Fruit fly (Drosophila melanogaster) whole organism, embryonic: ENCODE results near the gene CG1951.

Experiments used
- Ada2b ChIP-seq: fragments of 200-800 bp; sonication (Bioruptor generic); IDR thresholded peaks from 2 replicates; pipeline ENCODE4 v1.3.6; 2022; ENCODE audit warnings: missing biosample characterization, missing genetic modification characterization
- B-H1 ChIP-seq: fragments of 200-800 bp; sonication (Bioruptor generic); IDR thresholded peaks from 3 replicates; pipeline ENCODE4 v1.3.6; 2022; ENCODE audit warnings: missing biosample characterization, missing genetic modification characterization
- B-H2 ChIP-seq: fragments of 200-800 bp; sonication (Bioruptor generic); optimal IDR thresholded peaks from 2 replicates; lab custom pipeline; 2018; ENCODE audit warnings: missing biosample characterization, mild to moderate bottlenecking, missing genetic modification characterization
- BEAF-32 ChIP-seq: fragments of 200-800 bp; sonication (Bioruptor generic); optimal IDR thresholded peaks from 3 replicates; lab custom pipeline; 2017; ENCODE audit warnings: missing biosample characterization, missing genetic modification characterization, mild to moderate bottlenecking, moderate library complexity, missing genetic modification reagents
- Bdp1 ChIP-seq: fragments of 200-800 bp; sonication (Bioruptor generic); optimal IDR thresholded peaks from 3 replicates; lab custom pipeline; 2016; ENCODE audit warnings: missing biosample characterization, missing genetic modification characterization
- CG10274 ChIP-seq: fragments of 200-800 bp; sonication (Bioruptor generic); optimal IDR thresholded peaks from 3 replicates; lab custom pipeline; 2017; ENCODE audit warnings: missing biosample characterization, mild to moderate bottlenecking, missing genetic modification characterization
- CG10654 ChIP-seq: fragments of 200-800 bp; sonication (Bioruptor generic); optimal IDR thresholded peaks from 2 replicates; lab custom pipeline; 2016; ENCODE audit warnings: missing biosample characterization, missing genetic modification characterization
- CG12236 ChIP-seq: fragments of 200-800 bp; sonication (Bioruptor generic); optimal IDR thresholded peaks from 2 replicates; lab custom pipeline; 2016; ENCODE audit warnings: missing biosample characterization, missing genetic modification characterization
- CG17829 ChIP-seq: fragments of 200-800 bp; optimal IDR thresholded peaks from 2 replicates; lab custom pipeline; 2019; ENCODE audit warnings: missing biosample characterization, mild to moderate bottlenecking, missing genetic modification characterization, moderate library complexity
- CG2129 ChIP-seq: fragments of 200-800 bp; sonication (Bioruptor generic); IDR thresholded peaks from 2 replicates; pipeline ENCODE4 v1.3.6; 2022; ENCODE audit warnings: missing biosample characterization, missing genetic modification characterization; ENCODE audit not compliant: partially characterized antibody
- CG30403 ChIP-seq: fragments of 200-800 bp; sonication (Bioruptor generic); optimal IDR thresholded peaks from 3 replicates; lab custom pipeline; 2016; ENCODE audit warnings: missing biosample characterization, missing genetic modification characterization
- CG30431 ChIP-seq: fragments of 200-800 bp; sonication (Bioruptor generic); optimal IDR thresholded peaks from 2 replicates; lab custom pipeline; 2017; ENCODE audit warnings: missing biosample characterization, missing genetic modification characterization
- CG34376 ChIP-seq: fragments of 200-800 bp; sonication (Bioruptor generic); optimal IDR thresholded peaks from 2 replicates; lab custom pipeline; 2018; ENCODE audit warnings: missing biosample characterization, mild to moderate bottlenecking, missing genetic modification characterization
- CG3995 ChIP-seq: fragments of 200-800 bp; sonication (Bioruptor generic); optimal IDR thresholded peaks from 3 replicates; lab custom pipeline; 2016; ENCODE audit warnings: missing biosample characterization, missing genetic modification characterization
- CG42726 ChIP-seq: fragments of 200-800 bp; sonication (Bioruptor generic); IDR thresholded peaks from 2 replicates; pipeline ENCODE4 v1.3.6; 2022; ENCODE audit warnings: missing biosample characterization, missing genetic modification characterization; ENCODE audit not compliant: partially characterized antibody
- CG4404 ChIP-seq: fragments of 200-800 bp; sonication (Bioruptor generic); IDR thresholded peaks from 2 replicates; pipeline ENCODE4 v1.3.6; 2022; ENCODE audit warnings: missing biosample characterization, missing genetic modification characterization
- CG4617 ChIP-seq: fragments of 200-800 bp; sonication (Bioruptor generic); optimal IDR thresholded peaks from 3 replicates; lab custom pipeline; 2016; ENCODE audit warnings: missing biosample characterization, missing genetic modification characterization, borderline replicate concordance
- Dfd ChIP-seq, 2 experiments: fragments of >200 bp; optimal IDR thresholded peaks; 2 replicates each; lab custom pipeline; 2017; ENCODE audit warnings: missing biosample characterization in 2 of 2, missing genetic modification characterization in 2 of 2
- Doc2 ChIP-seq: fragments of 200-800 bp; sonication (Bioruptor generic); IDR thresholded peaks from 2 replicates; pipeline ENCODE4 v1.3.6; 2022; ENCODE audit warnings: missing biosample characterization, missing genetic modification characterization
- Doc3 ChIP-seq: fragments of 200-800 bp; sonication (Bioruptor generic); IDR thresholded peaks from 3 replicates; pipeline ENCODE4 v1.3.6; 2022; ENCODE audit warnings: missing biosample characterization, missing genetic modification characterization; ENCODE audit not compliant: partially characterized antibody
- Dref ChIP-seq: fragments of 200-800 bp; sonication (Bioruptor generic); IDR thresholded peaks from 2 replicates; pipeline ENCODE4 v1.3.6; 2022; ENCODE audit warnings: missing biosample characterization, missing genetic modification characterization
- GATAe ChIP-seq: fragments of 200-800 bp; sonication (Bioruptor generic); conservative IDR thresholded peaks from 2 replicates; pipeline ENCODE4 v1.3.6; 2022; ENCODE audit warnings: missing biosample characterization, missing genetic modification characterization
- HLH54F ChIP-seq: fragments of 200-800 bp; sonication (Bioruptor generic); optimal IDR thresholded peaks from 3 replicates; lab custom pipeline; 2016; ENCODE audit warnings: missing biosample characterization, missing genetic modification characterization
- Hr39 ChIP-seq: fragments of >200 bp; optimal IDR thresholded peaks from 2 replicates; lab custom pipeline; 2017
- amos ChIP-seq: fragments of 200-800 bp; sonication (Bioruptor generic); IDR thresholded peaks from 2 replicates; pipeline ENCODE4 v1.3.6; 2022; ENCODE audit warnings: missing biosample characterization, missing genetic modification characterization; ENCODE audit not compliant: partially characterized antibody
- crol ChIP-seq: fragments of 200-800 bp; sonication (Bioruptor generic); IDR thresholded peaks from 2 replicates; pipeline ENCODE4 v1.3.6; 2022; ENCODE audit warnings: missing biosample characterization, missing genetic modification characterization
- dati ChIP-seq: fragments of 200-800 bp; sonication (Bioruptor generic); IDR thresholded peaks from 2 replicates; pipeline ENCODE4 v1.3.6; 2022; ENCODE audit warnings: missing biosample characterization, missing genetic modification characterization
- dm ChIP-seq: fragments of 200-800 bp; sonication (Bioruptor generic); optimal IDR thresholded peaks from 3 replicates; lab custom pipeline; 2016; ENCODE audit warnings: missing biosample characterization, missing genetic modification characterization
- grn ChIP-seq: fragments of 200-800 bp; sonication (Bioruptor generic); optimal IDR thresholded peaks from 3 replicates; lab custom pipeline; 2017; ENCODE audit warnings: missing biosample characterization, missing genetic modification characterization
- gsb ChIP-seq: fragments of 200-800 bp; sonication (Bioruptor generic); IDR thresholded peaks from 2 replicates; pipeline ENCODE4 v1.3.6; 2022; ENCODE audit warnings: missing biosample characterization, missing genetic modification characterization
- hbn ChIP-seq: fragments of 200-800 bp; sonication (Bioruptor generic); IDR thresholded peaks from 2 replicates; pipeline ENCODE4 v1.3.6; 2022; ENCODE audit warnings: missing biosample characterization, missing genetic modification characterization; ENCODE audit not compliant: partially characterized antibody
- her ChIP-seq: fragments of 200-800 bp; sonication (Bioruptor generic); optimal IDR thresholded peaks from 2 replicates; lab custom pipeline; 2016; ENCODE audit warnings: missing biosample characterization, missing genetic modification characterization
- jumu ChIP-seq: fragments of 200-800 bp; sonication (Bioruptor generic); optimal IDR thresholded peaks from 3 replicates; lab custom pipeline; 2016; ENCODE audit warnings: missing biosample characterization, missing genetic modification characterization
- knrl ChIP-seq: fragments of 200-800 bp; sonication (Bioruptor generic); IDR thresholded peaks from 3 replicates; pipeline ENCODE4 v1.3.6; 2022; ENCODE audit warnings: missing biosample characterization, missing genetic modification characterization; ENCODE audit not compliant: partially characterized antibody
- lbe ChIP-seq: fragments of 200-800 bp; sonication (Bioruptor generic); optimal IDR thresholded peaks from 2 replicates; lab custom pipeline; 2016; ENCODE audit warnings: missing biosample characterization, mild to moderate bottlenecking, missing genetic modification characterization
- mirr ChIP-seq: fragments of 200-800 bp; sonication (Bioruptor generic); optimal IDR thresholded peaks from 3 replicates; lab custom pipeline; 2018; ENCODE audit warnings: missing biosample characterization, mild to moderate bottlenecking, missing genetic modification characterization
- nau ChIP-seq: fragments of 200-800 bp; sonication (Bioruptor generic); optimal IDR thresholded peaks from 3 replicates; lab custom pipeline; 2017; ENCODE audit warnings: missing biosample characterization, mild to moderate bottlenecking, missing genetic modification characterization, missing genetic modification reagents
- nerfin-2 ChIP-seq: fragments of 200-800 bp; sonication (Bioruptor generic); IDR thresholded peaks from 2 replicates; pipeline ENCODE4 v1.3.6; 2022; ENCODE audit warnings: missing biosample characterization, missing genetic modification characterization; ENCODE audit not compliant: partially characterized antibody
- nmo ChIP-seq: fragments of 200-800 bp; sonication (Bioruptor generic); optimal IDR thresholded peaks from 2 replicates; lab custom pipeline; 2018; ENCODE audit warnings: missing biosample characterization, mild to moderate bottlenecking, missing genetic modification characterization, moderate library complexity
- nom ChIP-seq: fragments of 200-800 bp; sonication (Bioruptor generic); optimal IDR thresholded peaks from 2 replicates; lab custom pipeline; 2017; ENCODE audit warnings: missing biosample characterization, missing genetic modification characterization, mild to moderate bottlenecking, moderate library complexity, missing genetic modification reagents
- psq ChIP-seq: fragments of 200-800 bp; sonication (Bioruptor generic); optimal IDR thresholded peaks from 2 replicates; lab custom pipeline; 2017; ENCODE audit warnings: missing biosample characterization, missing genetic modification characterization
- schlank ChIP-seq: fragments of 200-800 bp; sonication (Bioruptor generic); optimal IDR thresholded peaks from 2 replicates; lab custom pipeline; 2018; ENCODE audit warnings: missing biosample characterization, mild to moderate bottlenecking, missing genetic modification characterization
- sd ChIP-seq: fragments of 200-800 bp; sonication (Bioruptor generic); optimal IDR thresholded peaks from 3 replicates; lab custom pipeline; 2018; ENCODE audit warnings: missing biosample characterization, mild to moderate bottlenecking, missing genetic modification characterization, moderate library complexity
- sug ChIP-seq: fragments of 200-800 bp; optimal IDR thresholded peaks from 2 replicates; lab custom pipeline; 2019; ENCODE audit warnings: missing biosample characterization, mild to moderate bottlenecking, missing genetic modification characterization, moderate library complexity
- tna ChIP-seq: fragments of 200-800 bp; sonication (Bioruptor generic); IDR thresholded peaks from 2 replicates; pipeline ENCODE4 v1.3.6; 2022; ENCODE audit warnings: missing biosample characterization, missing genetic modification characterization; ENCODE audit not compliant: partially characterized antibody
- z ChIP-seq: fragments of 200-800 bp; sonication (Bioruptor generic); IDR thresholded peaks from 3 replicates; pipeline ENCODE4 v1.3.6; 2022; ENCODE audit warnings: missing biosample characterization, missing genetic modification characterization
- zen2 ChIP-seq: fragments of 200-800 bp; sonication (Bioruptor generic); IDR thresholded peaks from 3 replicates; pipeline ENCODE4 v1.3.6; 2022; ENCODE audit warnings: missing biosample characterization, missing genetic modification characterization; ENCODE audit not compliant: partially characterized antibody
- zfh2 ChIP-seq: fragments of 200-800 bp; sonication (Bioruptor generic); optimal IDR thresholded peaks from 2 replicates; lab custom pipeline; 2016; ENCODE audit warnings: missing biosample characterization, missing genetic modification characterization

CG1951 gene

DNA sequence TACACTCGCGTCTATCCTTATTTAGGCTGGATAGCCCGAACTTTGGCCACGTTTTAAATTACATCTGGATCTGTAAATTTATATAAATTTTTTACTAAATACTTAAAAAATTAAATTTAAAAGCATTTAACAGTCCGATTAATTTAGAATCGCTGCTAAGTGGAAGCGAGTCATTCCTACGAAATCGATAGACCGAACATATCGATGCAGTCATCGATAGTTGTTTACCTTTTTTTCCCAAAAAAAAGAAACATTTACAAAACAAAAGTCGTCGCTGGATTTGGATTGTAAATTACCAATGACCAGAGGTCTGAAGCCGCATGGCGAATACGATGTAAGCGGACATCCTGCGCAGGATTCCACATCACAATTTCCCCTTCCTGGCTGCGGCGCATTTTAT is 28.7 kb downstream of the CG1951 start, which contains the start of gene Sirt7 (continued):
- TF ChIP-seq Hr39 (lab: Kevin White, UChicago) (no peak), Dref (GFP tag; lab: Robert Waterston, UW) (peak; percentile 91), CG17829 (tag; lab: Kevin White, UChicago) (peak; percentile 33), nmo (GFP tag; lab: Kevin White, UChicago) (peak; percentile 29), CG10654 (GFP tag; lab: Kevin White, UChicago) (no peak), tna (GFP tag; lab: Robert Waterston, UW) (peak; percentile 93), CG12236 (no peak), hbn (GFP tag; lab: Robert Waterston, UW) (peak; percentile 96), dati (GFP tag; lab: Robert Waterston, UW) (no peak), Doc2 (GFP tag; lab: Robert Waterston, UW) (no peak), CG30403 (GFP tag; lab: Kevin White, UChicago) (no peak), dm (GFP tag; lab: Kevin White, UChicago) (no peak), CG42726 (peak; percentile 88), B-H2 (no peak), CG4404 (GFP tag; lab: Robert Waterston, UW) (no peak), Ada2b (GFP tag; lab: Robert Waterston, UW) (no peak), psq (no peak), CG4617 (GFP tag; lab: Kevin White, UChicago) (peak; percentile 11), sug (tag; lab: Kevin White, UChicago) (peak; percentile 18), lbe (peak; percentile 49), Dfd (GFP tag; optimal IDR thresholded peaks at IDR 0.05; lab: Kevin White, UChicago) (no peak), Doc3 (GFP tag; lab: Robert Waterston, UW) (peak; percentile 95), HLH54F (GFP tag; lab: Kevin White, UChicago) (no peak), zen2 (GFP tag; lab: Robert Waterston, UW) (peak; percentile 97), knrl (GFP tag; lab: Robert Waterston, UW) (peak; percentile 94), CG30431 (no peak), schlank (tag; lab: Kevin White, UChicago) (no peak), CG2129 (peak; percentile 93), gsb (GFP tag; lab: Robert Waterston, UW) (no peak), CG10274 (GFP tag; lab: Kevin White, UChicago) (no peak)

dm6 chr3R:29059385-29059784 is 32.3 kb downstream of the CG1951 start:
- TF ChIP-seq sug (tag; lab: Kevin White, UChicago) (peak; percentile 5), CG10654 (GFP tag; lab: Kevin White, UChicago) (no peak), nau (GFP tag; lab: Kevin White, UChicago) (no peak), crol (GFP tag; lab: Robert Waterston, UW) (0 out of 2 replicates have a peak, but pooled peaks have one; percentile 14), GATAe (GFP tag; lab: Robert Waterston, UW) (peak; percentile 70), sd (tag; lab: Kevin White, UChicago) (peak; percentile 66), Bdp1 (GFP tag; lab: Kevin White, UChicago) (no peak), grn (peak; percentile 21), CG34376 (GFP tag; lab: Kevin White, UChicago) (peak; percentile 5), B-H1 (GFP tag; lab: Robert Waterston, UW) (no peak)

DNA sequence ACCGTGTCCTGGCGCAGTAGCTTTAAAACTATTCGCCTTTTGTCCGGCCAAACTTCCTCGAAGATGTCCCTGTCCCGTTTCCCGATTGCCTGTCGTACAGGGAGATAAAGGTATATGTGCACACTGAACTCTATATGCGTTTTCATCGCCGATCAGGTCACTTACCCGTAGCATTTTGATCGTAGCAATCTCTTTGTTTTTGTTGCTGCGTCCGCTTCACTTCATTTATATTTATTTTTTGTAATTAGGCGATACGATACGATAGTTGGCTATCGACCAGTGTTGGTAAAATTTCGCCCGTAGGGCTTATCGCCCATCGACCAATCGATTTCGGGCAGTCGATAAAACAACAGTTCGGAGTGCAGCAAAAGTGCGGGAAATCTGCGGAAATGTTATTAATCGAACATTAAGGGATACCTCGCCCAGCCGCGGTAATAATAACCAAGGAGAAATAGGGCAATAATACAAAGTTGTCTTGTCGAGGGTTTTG is 35.7 kb downstream of the CG1951 start, which contains the start of the genes Cul5 and Bicra:
Gene Cul5 (minus strand): TSS at position 259 of the 490 bp plus-strand sequence.
Gene Bicra (plus strand): TSS at position 324 of the 490 bp plus-strand sequence.
- peak; percentile 4 for TF ChIP-seq mirr
- TF ChIP-seq her (GFP tag; lab: Kevin White, UChicago), result peak; percentile 4
- TF ChIP-seq zfh2, result peak; percentile 2
- TF ChIP-seq amos (GFP tag; lab: Robert Waterston, UW), result peak; percentile 95
- peak; percentile 54 for TF ChIP-seq lbe
- TF ChIP-seq BEAF-32, result peak; percentile 87
- peak; percentile 95 for TF ChIP-seq nerfin-2 (GFP tag; lab: Robert Waterston, UW)
- no peak for TF ChIP-seq jumu
- TF ChIP-seq knrl (GFP tag; lab: Robert Waterston, UW), result peak; percentile 84; the same call in 2 of the 3 replicates
- no peak for TF ChIP-seq z (GFP tag; lab: Robert Waterston, UW)
- TF ChIP-seq nom (GFP tag; lab: Kevin White, UChicago), result peak; percentile 43
- TF ChIP-seq CG3995 (GFP tag; lab: Kevin White, UChicago), result no peak
- TF ChIP-seq Doc3 (GFP tag; lab: Robert Waterston, UW), result peak; percentile 81; the same call in 2 of the 3 replicates
